Fruit fly (Drosophila melanogaster): ENCODE measurements around the gene CG18281.
"Not testable (repeated sequence)": the region's sequence is repeated elsewhere in the genome, so short reads cannot be mapped to it uniquely, and the experiment has no call there.

CG18281 gene

dm6 chr3L:20499536-20499935 is at the start of gene CG18281:
Gene CG18281, plus strand, starts transcription at chr3L:20499836.
- TF ChIP-seq lola (GFP tag; optimal IDR thresholded peaks at IDR 0.05); Jra (GFP tag; optimal IDR thresholded peaks at IDR 0.05); Dif (GFP tag; optimal IDR thresholded peaks at IDR 0.05; ENCODE audit: partially characterized antibody): not testable (repeated sequence)

dm6 chr3L:20452813-20453682 is 46.6 kb upstream of the CG18281 start, which contains the start of gene CG5199:
Gene CG5199, minus strand, starts transcription at chr3L:20452864.
- TF ChIP-seq psq (GFP tag; optimal IDR thresholded peaks at IDR 0.05) (peak; percentile 64), HLH106 (tag; optimal IDR thresholded peaks at IDR 0.05) (peak; percentile 80), fru (GFP tag; optimal IDR thresholded peaks at IDR 0.05) (peak; percentile 23), Vsx2 (GFP tag; optimal IDR thresholded peaks at IDR 0.05; ENCODE audit: partially characterized antibody) (no peak), brk (GFP tag; optimal IDR thresholded peaks at IDR 0.05) (peak; percentile 41), Hr83 (GFP tag; optimal IDR thresholded peaks at IDR 0.05; ENCODE audit: poor library complexity, severe bottlenecking) (peak; percentile 44), OdsH (GFP tag; optimal IDR thresholded peaks at IDR 0.05) (peak; percentile 30), Mio (GFP tag; optimal IDR thresholded peaks at IDR 0.05) (no peak), foxo (GFP tag; optimal IDR thresholded peaks at IDR 0.05) (peak in 1 of 2 experiments; percentile 74), sage (GFP tag; optimal IDR thresholded peaks at IDR 0.05) (peak; percentile 7), tai (GFP tag; optimal IDR thresholded peaks at IDR 0.05) (no peak), sv (GFP tag; optimal IDR thresholded peaks at IDR 0.05) (no peak), rgr (GFP tag; optimal IDR thresholded peaks at IDR 0.05) (peak; percentile 44), dmrt93B (GFP tag; optimal IDR thresholded peaks at IDR 0.05) (peak; percentile 41), h (GFP tag; optimal IDR thresholded peaks at IDR 0.05) (peak; percentile 50), Hnf4 (GFP tag; optimal IDR thresholded peaks at IDR 0.05) (peak; percentile 13), ey (GFP tag; optimal IDR thresholded peaks at IDR 0.05) (peak; percentile 11), Dfd (GFP tag; optimal IDR thresholded peaks at IDR 0.05) (no peak), CG9705 (GFP tag; optimal IDR thresholded peaks at IDR 0.05) (peak; percentile 4), Myc (optimal IDR thresholded peaks at IDR 0.05) (peak; percentile 26), Sp1 (GFP tag; optimal IDR thresholded peaks at IDR 0.05) (peak; percentile 59), dsf (GFP tag; optimal IDR thresholded peaks at IDR 0.05; ENCODE audit: borderline replicate concordance) (no peak)

dm6 chr3L:20460383-20460782 is 39.3 kb upstream of the CG18281 start, which contains the start of gene mag:
Gene mag, plus strand, starts transcription at chr3L:20460683.
- TF ChIP-seq fru (GFP tag; optimal IDR thresholded peaks at IDR 0.05) (no peak), tai (GFP tag; optimal IDR thresholded peaks at IDR 0.05) (no peak), Rel (GFP tag; optimal IDR thresholded peaks at IDR 0.05) (no peak), Rel (tag; optimal IDR thresholded peaks at IDR 0.05) (no peak), foxo (GFP tag; optimal IDR thresholded peaks at IDR 0.05) (no peak), GATAd (GFP tag; optimal IDR thresholded peaks at IDR 0.05) (no peak), sv (GFP tag; optimal IDR thresholded peaks at IDR 0.05) (no peak), CG9705 (GFP tag; optimal IDR thresholded peaks at IDR 0.05) (no peak), Hnf4 (GFP tag; optimal IDR thresholded peaks at IDR 0.05) (no peak), brk (GFP tag; optimal IDR thresholded peaks at IDR 0.05) (no peak)

- TF ChIP-seq N (GFP tag; optimal IDR thresholded peaks at IDR 0.05) (no peak), Dif (GFP tag; optimal IDR thresholded peaks at IDR 0.05; ENCODE audit: partially characterized antibody) (no peak), Vsx2 (GFP tag; optimal IDR thresholded peaks at IDR 0.05; ENCODE audit: partially characterized antibody) (no peak), Hr83 (GFP tag; optimal IDR thresholded peaks at IDR 0.05; ENCODE audit: poor library complexity, severe bottlenecking) (no peak), pan (optimal IDR thresholded peaks at IDR 0.05) (no peak), Jra (GFP tag; optimal IDR thresholded peaks at IDR 0.05) (no peak), ey (GFP tag; optimal IDR thresholded peaks at IDR 0.05) (no peak), jim (GFP tag; optimal IDR thresholded peaks at IDR 0.05) (no peak), Rel (GFP tag; optimal IDR thresholded peaks at IDR 0.05) (no peak), Rel (tag; optimal IDR thresholded peaks at IDR 0.05) (no peak), rgr (GFP tag; optimal IDR thresholded peaks at IDR 0.05) (no peak), Abd-B (GFP tag; optimal IDR thresholded peaks at IDR 0.05) (no peak), sage (GFP tag; optimal IDR thresholded peaks at IDR 0.05) (no peak), dl (GFP tag; optimal IDR thresholded peaks at IDR 0.05; ENCODE audit: insufficient read depth in 1 of 2, partially characterized antibody in 2 of 2) (no peak), dsf (GFP tag; optimal IDR thresholded peaks at IDR 0.05; ENCODE audit: borderline replicate concordance) (no peak), tai (GFP tag; optimal IDR thresholded peaks at IDR 0.05) (no peak), Sp1 (GFP tag; optimal IDR thresholded peaks at IDR 0.05) (no peak), Hnf4 (GFP tag; optimal IDR thresholded peaks at IDR 0.05) (no peak)
These were observed 37.2 kb upstream of the CG18281 start for dm6 chr3L:20462391-20462790.
